Worm (Caenorhabditis elegans): Measurements from ENCODE around the gene best-20.
A peak's percentile ranks its signal among the peaks of the same experiment; 100 is the strongest.

best-20 gene

ce11 chrIV:3742426-3742839, 13.6 kb upstream of the best-20 start (continued):
- TF ChIP-seq skn-1 (tag; optimal IDR thresholded peaks at IDR 0.05), result peak; percentile 77
- no peak for TF ChIP-seq nhr-76 (tag; optimal IDR thresholded peaks at IDR 0.05)
- peak; percentile 52 for TF ChIP-seq egl-13 (tag; optimal IDR thresholded peaks at IDR 0.05)
- peak; percentile 82 for TF ChIP-seq mep-1 (tag; optimal IDR thresholded peaks at IDR 0.05)
- peak; percentile 53 for TF ChIP-seq mef-2 (tag; optimal IDR thresholded peaks at IDR 0.05)
- no peak for TF ChIP-seq nhr-28 (tag; optimal IDR thresholded peaks at IDR 0.05)
- no peak for TF ChIP-seq C04F5.9 (tag; optimal IDR thresholded peaks at IDR 0.05)
- TF ChIP-seq fkh-4 (tag; optimal IDR thresholded peaks at IDR 0.05; ENCODE audit: borderline replicate concordance), result no peak
- no peak for TF ChIP-seq unc-130 (tag; optimal IDR thresholded peaks at IDR 0.05)
- peak; percentile 57 for TF ChIP-seq aly-2 (tag; optimal IDR thresholded peaks at IDR 0.05)
- no peak for TF ChIP-seq nhr-12 (tag; optimal IDR thresholded peaks at IDR 0.05)
- TF ChIP-seq lin-39 (tag; optimal IDR thresholded peaks at IDR 0.05), result peak; percentile 58
- no peak for TF ChIP-seq ceh-88 (GFP tag; IDR thresholded peaks at IDR 0.05)
- TF ChIP-seq nhr-85 (tag), result peak; percentile 97
- TF ChIP-seq ces-1 (GFP tag; optimal IDR thresholded peaks at IDR 0.05), result no peak
- peak; percentile 88 for TF ChIP-seq blmp-1 (tag; optimal IDR thresholded peaks at IDR 0.05)
- no peak for TF ChIP-seq ets-5 (GFP tag; IDR thresholded peaks at IDR 0.05)
- no peak for TF ChIP-seq unc-98 (GFP tag; IDR thresholded peaks at IDR 0.05)
- TF ChIP-seq lin-14 (GFP tag; optimal IDR thresholded peaks at IDR 0.05), result peak; percentile 98
- peak; percentile 73 for TF ChIP-seq irx-1 (tag; optimal IDR thresholded peaks at IDR 0.05)
- TF ChIP-seq dpl-1 (GFP tag; optimal IDR thresholded peaks at IDR 0.05), result peak; percentile 52 to 65 (median 61)
- TF ChIP-seq nhr-11 (tag; optimal IDR thresholded peaks at IDR 0.05), result peak; percentile 72
- peak; percentile 79 for TF ChIP-seq fkh-8 (tag; optimal IDR thresholded peaks at IDR 0.05)
- TF ChIP-seq unc-86 (tag; optimal IDR thresholded peaks at IDR 0.05), result peak; percentile 74
- peak; percentile 80 to 91 for TF ChIP-seq lsy-2 (tag; optimal IDR thresholded peaks at IDR 0.05)
- peak; percentile 27; the same call in 1 of the 2 replicates for TF ChIP-seq grh-1 (GFP tag; IDR thresholded peaks at IDR 0.05)
- peak; percentile 79 for TF ChIP-seq C16A3.4 (tag; optimal IDR thresholded peaks at IDR 0.05)
- TF ChIP-seq nhr-90 (tag; optimal IDR thresholded peaks at IDR 0.05; ENCODE audit: poor library complexity), result peak; percentile 75
- peak; percentile 68 for TF ChIP-seq dsc-1 (tag; optimal IDR thresholded peaks at IDR 0.05)
- TF ChIP-seq nhr-84 (tag; optimal IDR thresholded peaks at IDR 0.05), result no peak
- TF ChIP-seq aha-1 (tag; optimal IDR thresholded peaks at IDR 0.05), result peak; percentile 39
- peak; percentile 46 for TF ChIP-seq F16B12.6 (tag; optimal IDR thresholded peaks at IDR 0.05)
- no peak for TF ChIP-seq mab-9 (GFP tag; IDR thresholded peaks at IDR 0.05)
- peak in 1 of 2 experiments; percentile 27 for TF ChIP-seq ztf-11 (tag; optimal IDR thresholded peaks at IDR 0.05)
- peak; percentile 80 for TF ChIP-seq nhr-237 (tag; optimal IDR thresholded peaks at IDR 0.05)
- no peak for TF ChIP-seq Y116A8C.19 (tag; optimal IDR thresholded peaks at IDR 0.05; ENCODE audit: borderline replicate concordance)
- peak; percentile 58 for TF ChIP-seq ceh-8 (GFP tag; optimal IDR thresholded peaks at IDR 0.05)
- TF ChIP-seq tlp-1 (tag; optimal IDR thresholded peaks at IDR 0.05), result no peak
- peak; percentile 47 for TF ChIP-seq sox-4 (tag; optimal IDR thresholded peaks at IDR 0.05)
- peak; percentile 83 to 93 for TF ChIP-seq efl-1 (optimal IDR thresholded peaks at IDR 0.05)
- TF ChIP-seq efl-1 (GFP tag; optimal IDR thresholded peaks at IDR 0.05 in 1 of 2), result peak; percentile 57 to 95
- peak; percentile 84 for TF ChIP-seq fos-1 (tag; optimal IDR thresholded peaks at IDR 0.05)
- peak; percentile 41 for TF ChIP-seq elt-2 (tag; optimal IDR thresholded peaks at IDR 0.05)
- no peak for TF ChIP-seq hlh-17 (GFP tag; optimal IDR thresholded peaks at IDR 0.05; ENCODE audit: borderline replicate concordance)
- TF ChIP-seq ceh-90 (tag; optimal IDR thresholded peaks at IDR 0.05), result no peak
- TF ChIP-seq efl-3 (GFP tag; optimal IDR thresholded peaks at IDR 0.05), result no peak
- peak; percentile 84 for TF ChIP-seq nhr-19 (GFP tag; conservative IDR thresholded peaks at IDR 0.05)
- TF ChIP-seq ztf-4 (tag; optimal IDR thresholded peaks at IDR 0.05), result peak; percentile 86
- peak; percentile 19 for TF ChIP-seq ama-1 (optimal IDR thresholded peaks at IDR 0.05)
- peak in 1 of 2 experiments; percentile 81 for TF ChIP-seq mdl-1 (tag; optimal IDR thresholded peaks at IDR 0.05)
- peak; percentile 7 for TF ChIP-seq fkh-10 (GFP tag; optimal IDR thresholded peaks at IDR 0.05)
- TF ChIP-seq ceh-63 (GFP tag; optimal IDR thresholded peaks at IDR 0.05), result no peak
- TF ChIP-seq ceh-82 (tag; optimal IDR thresholded peaks at IDR 0.05), result peak; percentile 59 to 70 (median 60)
- TF ChIP-seq nhr-47 (tag; optimal IDR thresholded peaks at IDR 0.05), result peak; percentile 86
